Worm (Caenorhabditis elegans) whole organism, mixed stage, embryonic: Measurements from ENCODE around the gene F46H6.5.

Source experiments
- blmp-1 ChIP-seq: fragments of 150-350 bp; optimal IDR thresholded peaks from 2 replicates; lab custom pipeline; 2014; ENCODE audit warnings: missing biosample characterization, missing genetic modification characterization
- hlh-1 ChIP-seq: fragments of 150-350 bp; optimal IDR thresholded peaks from 2 replicates; lab custom pipeline; 2014; ENCODE audit warnings: missing biosample characterization, missing genetic modification reagents, missing genetic modification characterization
- lin-13 ChIP-seq: fragments of 150-350 bp; optimal IDR thresholded peaks from 2 replicates; lab custom pipeline; 2014; ENCODE audit warnings: missing biosample characterization, missing genetic modification characterization
- mab-5 ChIP-seq: fragments of 150-350 bp; optimal IDR thresholded peaks from 2 replicates; lab custom pipeline; 2014; ENCODE audit warnings: missing biosample characterization, missing genetic modification characterization
- mls-2 ChIP-seq: sonication (generic microtip); optimal IDR thresholded peaks from 2 replicates; lab custom pipeline; 2016; ENCODE audit warnings: mild to moderate bottlenecking, missing genetic modification characterization, moderate library complexity, missing compliant biosample characterization
- nhr-12 ChIP-seq: fragments of 150-350 bp; optimal IDR thresholded peaks from 2 replicates; lab custom pipeline; 2014; ENCODE audit warnings: missing biosample characterization, missing genetic modification characterization
- nhr-237 ChIP-seq: fragments of 150-350 bp; optimal IDR thresholded peaks from 2 replicates; lab custom pipeline; 2014; ENCODE audit warnings: missing biosample characterization, missing genetic modification characterization
- nhr-28 ChIP-seq: fragments of 150-350 bp; optimal IDR thresholded peaks from 2 replicates; lab custom pipeline; 2014; ENCODE audit warnings: missing biosample characterization, missing genetic modification characterization
- sptf-1 ChIP-seq: sonication (generic microtip); optimal IDR thresholded peaks from 2 replicates; lab custom pipeline; 2017; ENCODE audit warnings: mild to moderate bottlenecking, missing genetic modification characterization, moderate library complexity, missing compliant biosample characterization
- unc-120 ChIP-seq: sonication (generic microtip); optimal IDR thresholded peaks from 2 replicates; lab custom pipeline; 2017; ENCODE audit warnings: missing genetic modification characterization, missing compliant biosample characterization; ENCODE audit not compliant: poor library complexity, severe bottlenecking
- unc-62 ChIP-seq: fragments of 150-350 bp; optimal IDR thresholded peaks from 2 replicates; lab custom pipeline; 2014; ENCODE audit warnings: missing biosample characterization, missing genetic modification reagents, missing genetic modification characterization
- ztf-11 ChIP-seq: fragments of 150-350 bp; optimal IDR thresholded peaks from 2 replicates; lab custom pipeline; 2014; ENCODE audit warnings: missing biosample characterization, missing genetic modification characterization

DNA sequence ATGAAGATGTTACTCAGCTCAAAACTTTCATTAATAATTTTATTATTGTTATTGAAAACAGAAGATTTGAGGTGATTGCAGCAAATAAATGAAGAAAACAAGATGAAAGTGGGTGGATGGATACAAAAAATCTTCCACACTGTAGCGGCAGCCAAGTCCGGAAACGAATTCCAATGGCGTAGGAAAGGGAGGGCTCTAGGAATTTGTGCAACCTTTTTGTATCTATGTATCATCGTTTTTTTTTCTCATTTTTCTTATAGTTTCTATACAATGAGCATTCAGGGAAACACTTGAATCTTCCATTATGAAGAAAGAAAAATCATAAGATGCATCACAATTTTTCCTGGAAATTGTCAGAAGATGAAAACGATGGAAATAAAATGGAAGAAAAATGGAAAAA lies 8.5 kb upstream of the F46H6.5 start:
- TF ChIP-seq blmp-1 (tag; lab: Kevin White, UChicago) = no peak
- TF ChIP-seq sptf-1 = no peak
- TF ChIP-seq unc-120 (tag; lab: Kevin White, UChicago) = no peak
- no peak for TF ChIP-seq lin-13
- no peak for TF ChIP-seq nhr-12 (tag; lab: Kevin White, UChicago)
- no peak for TF ChIP-seq mls-2 (tag; lab: Kevin White, UChicago)
- TF ChIP-seq nhr-28 (tag; lab: Kevin White, UChicago) = no peak
- TF ChIP-seq nhr-237 = no peak
- no peak for TF ChIP-seq unc-62 (GFP tag; lab: Kevin White, UChicago)
- TF ChIP-seq ztf-11 (tag; lab: Kevin White, UChicago) = no peak
- TF ChIP-seq hlh-1 (tag; lab: Kevin White, UChicago) = no peak
- TF ChIP-seq mab-5 (tag; lab: Kevin White, UChicago) = no peak
